Fruit fly (Drosophila melanogaster) whole organism, prepupa: Measurements from ENCODE around the gene Hsp70Ab.

Experiments used
- CG10631 ChIP-seq: fragments of 200-800 bp; sonication (Bioruptor generic); optimal IDR thresholded peaks from 2 replicates; lab custom pipeline; 2016; ENCODE audit warnings: missing biosample characterization, missing genetic modification characterization
- CG10669 ChIP-seq: fragments of 200-800 bp; sonication (Bioruptor generic); optimal IDR thresholded peaks from 3 replicates; lab custom pipeline; 2018; ENCODE audit warnings: missing biosample characterization, mild to moderate bottlenecking, missing genetic modification characterization, moderate library complexity
- CG11294 ChIP-seq: fragments of 200-800 bp; sonication (Bioruptor generic); IDR thresholded peaks from 2 replicates; pipeline ENCODE4 v1.3.6; 2022; ENCODE audit warnings: missing biosample characterization, missing genetic modification characterization
- CG15336 ChIP-seq: fragments of 200-800 bp; sonication (Bioruptor generic); IDR thresholded peaks from 2 replicates; pipeline ENCODE4 v1.3.6; 2022; ENCODE audit warnings: missing biosample characterization, missing genetic modification characterization
- CG3032 ChIP-seq: fragments of 200-800 bp; optimal IDR thresholded peaks from 2 replicates; lab custom pipeline; 2019; ENCODE audit warnings: missing biosample characterization, mild to moderate bottlenecking, missing genetic modification characterization, moderate library complexity
- CG34406 ChIP-seq: fragments of 200-800 bp; sonication (Bioruptor generic); optimal IDR thresholded peaks from 3 replicates; lab custom pipeline; 2016; ENCODE audit warnings: missing biosample characterization, missing genetic modification characterization
- CG3919 ChIP-seq: fragments of 200-800 bp; sonication (Bioruptor generic); optimal IDR thresholded peaks from 3 replicates; lab custom pipeline; 2016; ENCODE audit warnings: missing biosample characterization, missing genetic modification characterization
- CG4318 ChIP-seq: fragments of 200-800 bp; sonication (Bioruptor generic); optimal IDR thresholded peaks from 3 replicates; lab custom pipeline; 2017; ENCODE audit warnings: missing biosample characterization, mild to moderate bottlenecking, missing genetic modification characterization
- CG6163 ChIP-seq: fragments of 200-800 bp; sonication (Bioruptor generic); IDR thresholded peaks from 3 replicates; pipeline ENCODE4 v1.3.6; 2022; ENCODE audit warnings: missing biosample characterization, missing genetic modification characterization
- CG6276 ChIP-seq: fragments of 200-800 bp; sonication (Bioruptor generic); optimal IDR thresholded peaks from 2 replicates; lab custom pipeline; 2017; ENCODE audit warnings: missing biosample characterization, mild to moderate bottlenecking, missing genetic modification characterization
- CG6792 ChIP-seq: fragments of 200-800 bp; sonication (Bioruptor generic); optimal IDR thresholded peaks from 3 replicates; lab custom pipeline; 2016; ENCODE audit warnings: missing biosample characterization, missing genetic modification characterization
- CG6808 ChIP-seq: fragments of 200-800 bp; sonication (Bioruptor generic); optimal IDR thresholded peaks from 3 replicates; lab custom pipeline; 2017; ENCODE audit warnings: missing biosample characterization, missing genetic modification characterization, mild to moderate bottlenecking, moderate library complexity, missing genetic modification reagents
- CG6854 ChIP-seq: fragments of 200-800 bp; sonication (Bioruptor generic); optimal IDR thresholded peaks from 2 replicates; lab custom pipeline; 2017; ENCODE audit warnings: missing biosample characterization, mild to moderate bottlenecking, missing genetic modification characterization
- CG8319 ChIP-seq: fragments of 200-800 bp; sonication (Bioruptor generic); optimal IDR thresholded peaks from 3 replicates; lab custom pipeline; 2016; ENCODE audit warnings: missing biosample characterization, missing genetic modification characterization
- CG8632 ChIP-seq: fragments of 200-800 bp; sonication (Bioruptor generic); optimal IDR thresholded peaks from 3 replicates; lab custom pipeline; 2016; ENCODE audit warnings: missing biosample characterization, missing genetic modification characterization
- CG9139 ChIP-seq: fragments of 200-800 bp; sonication (Bioruptor generic); optimal IDR thresholded peaks from 3 replicates; lab custom pipeline; 2017; ENCODE audit warnings: missing biosample characterization, mild to moderate bottlenecking, missing genetic modification characterization
- Eip75B ChIP-seq: fragments of 200-800 bp; sonication (Bioruptor generic); optimal IDR thresholded peaks from 3 replicates; lab custom pipeline; 2016; ENCODE audit warnings: missing biosample characterization, missing genetic modification characterization
- Eip78C ChIP-seq: fragments of 200-800 bp; sonication (Bioruptor generic); peaks from one replicate; lab custom pipeline; 2016; ENCODE audit warnings: missing biosample characterization, missing genetic modification characterization
- Ets21C ChIP-seq: fragments of 200-800 bp; sonication (Bioruptor generic); optimal IDR thresholded peaks from 3 replicates; lab custom pipeline; 2016; ENCODE audit warnings: missing biosample characterization, missing genetic modification characterization
- Ets96B ChIP-seq: fragments of 200-800 bp; optimal IDR thresholded peaks from 2 replicates; lab custom pipeline; 2019; ENCODE audit warnings: missing biosample characterization, mild to moderate bottlenecking, missing genetic modification characterization, moderate library complexity
- Hr38 ChIP-seq: sonication (Bioruptor generic); optimal IDR thresholded peaks from 2 replicates; lab custom pipeline; 2016; ENCODE audit warnings: missing biosample characterization, missing genetic modification characterization
- Hr4 ChIP-seq: fragments of 200-800 bp; sonication (Bioruptor generic); optimal IDR thresholded peaks from 3 replicates; lab custom pipeline; 2016; ENCODE audit warnings: missing biosample characterization, missing genetic modification characterization
- Met ChIP-seq: fragments of 200-800 bp; sonication (Bioruptor generic); optimal IDR thresholded peaks from 3 replicates; lab custom pipeline; 2016; ENCODE audit warnings: missing biosample characterization, missing genetic modification characterization
- OdsH ChIP-seq: fragments of 200-800 bp; sonication (Bioruptor generic); optimal IDR thresholded peaks from 3 replicates; lab custom pipeline; 2016; ENCODE audit warnings: missing biosample characterization, missing genetic modification characterization
- Smox ChIP-seq: fragments of 200-800 bp; sonication (Bioruptor generic); optimal IDR thresholded peaks from 3 replicates; lab custom pipeline; 2016; ENCODE audit warnings: missing biosample characterization, missing genetic modification characterization
- Sox102F ChIP-seq: fragments of 200-800 bp; sonication (Bioruptor generic); optimal IDR thresholded peaks from 2 replicates; lab custom pipeline; 2016; ENCODE audit warnings: missing biosample characterization, mild to moderate bottlenecking, missing genetic modification characterization
- Sox14 ChIP-seq: fragments of 200-800 bp; sonication (Bioruptor generic); optimal IDR thresholded peaks from 3 replicates; lab custom pipeline; 2016; ENCODE audit warnings: missing biosample characterization, missing genetic modification characterization
- Sox15 ChIP-seq: fragments of 200-800 bp; sonication (Bioruptor generic); optimal IDR thresholded peaks from 3 replicates; lab custom pipeline; 2016; ENCODE audit warnings: missing biosample characterization, missing genetic modification characterization
- achi ChIP-seq: fragments of 200-800 bp; sonication (Bioruptor generic); optimal IDR thresholded peaks from 3 replicates; lab custom pipeline; 2016; ENCODE audit warnings: missing biosample characterization, missing genetic modification characterization
- dac ChIP-seq: fragments of 200-800 bp; sonication (Bioruptor generic); optimal IDR thresholded peaks from 2 replicates; lab custom pipeline; 2017; ENCODE audit warnings: missing biosample characterization, mild to moderate bottlenecking, missing genetic modification characterization
- dsx ChIP-seq: fragments of 200-800 bp; optimal IDR thresholded peaks from 3 replicates; lab custom pipeline; 2019; ENCODE audit warnings: missing biosample characterization, mild to moderate bottlenecking, missing genetic modification characterization, moderate library complexity; ENCODE audit not compliant: poor library complexity, severe bottlenecking
- eg ChIP-seq: fragments of 200-800 bp; sonication (Bioruptor generic); IDR thresholded peaks from 3 replicates; pipeline ENCODE4 v1.3.6; 2022; ENCODE audit warnings: missing biosample characterization, missing genetic modification characterization
- fd59A ChIP-seq: fragments of 200-800 bp; sonication (Bioruptor generic); optimal IDR thresholded peaks from 2 replicates; lab custom pipeline; 2017; ENCODE audit warnings: missing biosample characterization, mild to moderate bottlenecking, missing genetic modification characterization, missing genetic modification reagents
- fd85E ChIP-seq: fragments of 200-800 bp; sonication (Bioruptor generic); optimal IDR thresholded peaks from 3 replicates; lab custom pipeline; 2016; ENCODE audit warnings: missing biosample characterization, missing genetic modification characterization
- fkh ChIP-seq: fragments of 200-800 bp; sonication (Bioruptor generic); optimal IDR thresholded peaks from 3 replicates; lab custom pipeline; 2017; ENCODE audit warnings: missing biosample characterization, mild to moderate bottlenecking, missing genetic modification characterization, moderate library complexity
- net ChIP-seq: fragments of 200-800 bp; sonication (Bioruptor generic); optimal IDR thresholded peaks from 3 replicates; lab custom pipeline; 2016; ENCODE audit warnings: missing biosample characterization, missing genetic modification characterization
- pdm3 ChIP-seq: fragments of 200-800 bp; sonication (Bioruptor generic); optimal IDR thresholded peaks from 3 replicates; lab custom pipeline; 2016; ENCODE audit warnings: missing biosample characterization, missing genetic modification characterization
- salr ChIP-seq, 2 experiments: fragments of 200-800 bp; sonication (Bioruptor generic); optimal IDR thresholded peaks; 3 replicates each; lab custom pipeline; 2016 to 2018; ENCODE audit warnings: missing biosample characterization in 2 of 2, missing genetic modification characterization in 2 of 2, mild to moderate bottlenecking in 1 of 2
- spab ChIP-seq: fragments of 200-800 bp; sonication (Bioruptor generic); optimal IDR thresholded peaks from 2 replicates; lab custom pipeline; 2017; ENCODE audit warnings: missing biosample characterization, mild to moderate bottlenecking, missing genetic modification characterization, missing genetic modification reagents
- ss ChIP-seq, 2 experiments: fragments of 200-800 bp; sonication (Bioruptor generic); optimal IDR thresholded peaks; 2 replicates in 1 of 2; 3 replicates in 1 of 2; lab custom pipeline; 2017 to 2018; ENCODE audit warnings: mild to moderate bottlenecking in 2 of 2, missing biosample characterization in 2 of 2, missing genetic modification characterization in 2 of 2, moderate library complexity in 1 of 2
- topi ChIP-seq: fragments of 200-800 bp; sonication (Bioruptor generic); optimal IDR thresholded peaks from 3 replicates; lab custom pipeline; 2016; ENCODE audit warnings: missing biosample characterization, missing genetic modification characterization
- vri ChIP-seq: fragments of 200-800 bp; sonication (Bioruptor generic); optimal IDR thresholded peaks from 3 replicates; lab custom pipeline; 2016; ENCODE audit warnings: missing biosample characterization, mild to moderate bottlenecking, missing genetic modification characterization

Gene Hsp70Ab

DNA sequence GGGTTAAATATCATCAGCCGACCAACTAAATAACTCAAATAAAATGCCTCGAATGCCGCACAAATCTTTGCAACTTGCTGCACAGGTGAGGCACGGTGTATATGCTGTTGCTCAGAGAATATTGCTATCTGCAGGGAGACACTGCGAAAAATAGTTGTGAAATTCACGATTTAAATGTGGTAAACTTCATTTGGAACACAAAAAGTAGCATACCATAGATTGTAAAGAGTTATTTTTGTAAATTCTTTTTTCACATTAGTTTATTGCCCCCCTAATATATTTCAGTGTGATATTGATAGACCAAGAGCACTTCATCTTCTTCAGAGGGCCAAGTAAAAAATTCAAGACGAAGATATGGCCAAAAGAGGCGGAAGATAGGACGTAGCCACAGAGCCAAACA, 37.7 kb upstream of the Hsp70Ab start (continued):
- TF ChIP-seq ss (GFP tag; optimal IDR thresholded peaks at IDR 0.05; lab: Kevin White, UChicago), result peak; percentile 83
- peak; percentile 68 for TF ChIP-seq Hr4 (GFP tag; lab: Kevin White, UChicago)
- peak; percentile 67 for TF ChIP-seq CG6792
- peak; percentile 57; the same call in 1 of the 2 replicates for TF ChIP-seq CG11294
- TF ChIP-seq CG6808 (GFP tag; lab: Kevin White, UChicago), result peak; percentile 82
- peak; percentile 49 for TF ChIP-seq Sox102F (GFP tag; lab: Kevin White, UChicago)
- TF ChIP-seq dac (GFP tag; lab: Kevin White, UChicago), result peak; percentile 64
- peak; percentile 63 for TF ChIP-seq CG4318 (GFP tag; lab: Kevin White, UChicago)
- TF ChIP-seq achi (GFP tag; lab: Kevin White, UChicago), result peak; percentile 84
- peak; percentile 69 for TF ChIP-seq CG6276 (GFP tag; lab: Kevin White, UChicago)
- TF ChIP-seq CG6854 (GFP tag; lab: Kevin White, UChicago), result no peak

DNA sequence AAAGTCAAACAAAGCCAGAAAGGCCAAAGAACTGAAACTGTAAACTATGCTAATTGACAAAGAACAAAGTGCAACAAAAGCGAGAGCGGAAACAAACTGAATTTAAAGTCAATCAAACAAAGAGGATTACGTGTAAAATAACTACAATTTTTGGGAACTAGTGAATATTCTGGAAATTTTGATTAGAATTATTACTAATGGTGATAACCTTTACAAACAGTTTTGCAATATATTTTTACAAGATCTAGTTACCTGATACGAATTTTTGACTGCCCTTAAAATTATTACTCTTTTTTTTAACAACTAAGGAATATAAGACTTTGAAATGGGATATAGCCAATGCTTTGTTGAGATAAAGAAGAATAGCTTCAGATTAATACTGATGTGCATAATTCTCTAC, 27.4 kb upstream of the Hsp70Ab start, which contains the start of gene CG14731:
TSS of gene CG14731 (plus strand) at position 301 of the 400 bp plus-strand sequence.
- no peak for TF ChIP-seq CG8632 (GFP tag; lab: Kevin White, UChicago)
- no peak for TF ChIP-seq Ets96B (tag; lab: Kevin White, UChicago)
- no peak for TF ChIP-seq vri (GFP tag; lab: Kevin White, UChicago)
- no peak for TF ChIP-seq CG34406 (GFP tag; lab: Kevin White, UChicago)

DNA sequence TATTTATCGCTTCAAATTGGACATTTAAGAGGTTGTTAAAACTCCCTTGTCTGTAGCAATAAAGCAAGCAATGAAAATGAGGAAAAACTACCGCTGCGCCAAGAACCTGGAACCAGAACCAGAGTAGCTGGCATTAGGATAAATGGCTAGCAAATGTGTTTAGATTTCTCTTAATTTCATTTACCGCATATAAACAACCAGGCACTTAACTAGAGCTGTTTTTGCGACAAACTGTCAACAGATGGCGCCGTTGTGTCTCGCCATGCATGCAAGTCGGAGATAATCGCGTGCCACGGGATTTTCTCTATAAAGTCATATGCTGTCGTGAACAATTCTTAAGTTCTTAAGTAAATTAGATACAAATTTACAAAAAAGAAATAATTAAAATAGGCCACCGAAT, 24.4 kb upstream of the Hsp70Ab start:
- TF ChIP-seq CG11294, result no peak
- peak; percentile 12 for TF ChIP-seq net (GFP tag; lab: Kevin White, UChicago)

- TF ChIP-seq net (GFP tag; lab: Kevin White, UChicago) (peak; percentile 33), topi (GFP tag; lab: Kevin White, UChicago) (peak; percentile 48), Sox15 (GFP tag; lab: Kevin White, UChicago) (no peak), CG6854 (GFP tag; lab: Kevin White, UChicago) (peak; percentile 65), fd59A (no peak), Met (peak; percentile 65), achi (GFP tag; lab: Kevin White, UChicago) (peak; percentile 51), pdm3 (GFP tag; lab: Kevin White, UChicago) (peak; percentile 36), CG8632 (GFP tag; lab: Kevin White, UChicago) (peak; percentile 47), Eip75B (peak; percentile 45), CG3032 (peak; percentile 34), CG15336 (peak; percentile 57), CG6163 (peak; percentile 79), Hr38 (no peak), salr (GFP tag; optimal IDR thresholded peaks at IDR 0.05; lab: Kevin White, UChicago) (peak in 1 of 2 experiments; percentile 34), dac (GFP tag; lab: Kevin White, UChicago) (no peak), Smox (peak; percentile 32), CG9139 (GFP tag; lab: Kevin White, UChicago) (no peak), eg (GFP tag; lab: Robert Waterston, UW) (peak; percentile 79), fkh (GFP tag; lab: Kevin White, UChicago) (no peak), spab (peak; percentile 30), Sox14 (GFP tag; lab: Kevin White, UChicago) (peak; percentile 63), Eip78C (GFP tag; lab: Kevin White, UChicago) (peak; percentile 77), CG6276 (GFP tag; lab: Kevin White, UChicago) (peak; percentile 66), CG10631 (GFP tag; lab: Kevin White, UChicago) (peak; percentile 46), CG8319 (GFP tag; lab: Kevin White, UChicago) (peak; percentile 11), dsx (GFP tag; lab: Kevin White, UChicago) (peak; percentile 32), CG4318 (GFP tag; lab: Kevin White, UChicago) (peak; percentile 16), OdsH (GFP tag; lab: Kevin White, UChicago) (peak; percentile 58), CG6808 (GFP tag; lab: Kevin White, UChicago) (no peak), ss (GFP tag; optimal IDR thresholded peaks at IDR 0.05; lab: Kevin White, UChicago) (peak; percentile 15 to 25), CG11294 (peak; percentile 35; the same call in 1 of the 2 replicates), fd85E (peak; percentile 1), Ets21C (GFP tag; lab: Kevin White, UChicago) (no peak), CG3919 (GFP tag; lab: Kevin White, UChicago) (peak; percentile 70), CG10669 (GFP tag; lab: Kevin White, UChicago) (peak; percentile 38)
Measured at dm6 chr3R:11937427-11938114, 20.8 kb upstream of the Hsp70Ab start.
